Worm (Caenorhabditis elegans) whole organism, early embryonic: ENCODE data around the gene Y45F10D.14.

Source experiments
- B0310.2 ChIP-seq: sonication (generic microtip); optimal IDR thresholded peaks from 2 replicates; lab custom pipeline; 2016; ENCODE audit warnings: mild to moderate bottlenecking, missing genetic modification characterization, missing compliant biosample characterization
- F13C5.2 ChIP-seq: sonication (generic microtip); optimal IDR thresholded peaks from 2 replicates; lab custom pipeline; 2017; ENCODE audit warnings: mild to moderate bottlenecking, missing genetic modification characterization, inconsistent platforms, missing compliant biosample characterization
- aly-1 ChIP-seq: sonication (generic microtip); optimal IDR thresholded peaks from 2 replicates; lab custom pipeline; 2016; ENCODE audit warnings: missing genetic modification characterization, missing compliant biosample characterization
- ama-1 ChIP-seq: fragments of 150-350 bp; optimal IDR thresholded peaks from 2 replicates; lab custom pipeline; 2014
- ceh-13 ChIP-seq: fragments of 200-800 bp; sonication (Bioruptor generic); optimal IDR thresholded peaks from 2 replicates; lab custom pipeline; 2018; ENCODE audit warnings: mild to moderate bottlenecking, missing genetic modification characterization, missing compliant biosample characterization
- ceh-36 ChIP-seq: sonication (generic microtip); optimal IDR thresholded peaks from 2 replicates; lab custom pipeline; 2016; ENCODE audit warnings: missing genetic modification characterization, inconsistent platforms, missing compliant biosample characterization
- ets-7 ChIP-seq: sonication (generic microtip); optimal IDR thresholded peaks from 2 replicates; lab custom pipeline; 2016; ENCODE audit warnings: missing genotype, missing genetic modification characterization, missing compliant biosample characterization
- flt-1 ChIP-seq: fragments of 200-800 bp; sonication (Bioruptor generic); IDR thresholded peaks from 2 replicates; pipeline ENCODE4 v1.3.6; 2022; ENCODE audit warnings: missing genetic modification characterization, missing compliant biosample characterization
- hmbx-1 ChIP-seq: sonication (generic microtip); optimal IDR thresholded peaks from 2 replicates; lab custom pipeline; 2016; ENCODE audit warnings: mild to moderate bottlenecking, missing genetic modification characterization, missing compliant biosample characterization
- hmg-4 ChIP-seq: fragments of 200-800 bp; sonication (Bioruptor generic); optimal IDR thresholded peaks from 2 replicates; lab custom pipeline; 2018; ENCODE audit warnings: mild to moderate bottlenecking, missing genetic modification characterization, missing compliant biosample characterization
- hnd-1 ChIP-seq: sonication (generic microtip); optimal IDR thresholded peaks from 2 replicates; lab custom pipeline; 2016; ENCODE audit warnings: missing genetic modification characterization, missing compliant biosample characterization
- pes-1 ChIP-seq: fragments of 200-800 bp; sonication (Bioruptor generic); IDR thresholded peaks from 2 replicates; pipeline ENCODE4 v1.3.6; 2022; ENCODE audit warnings: missing genetic modification reagents, missing genetic modification characterization, missing compliant biosample characterization
- scrt-1 ChIP-seq: fragments of 200-800 bp; sonication (Bioruptor generic); IDR thresholded peaks from 2 replicates; pipeline ENCODE4 v1.3.6; 2022; ENCODE audit warnings: missing genetic modification characterization, missing compliant biosample characterization
- sea-1 ChIP-seq: fragments of 200-800 bp; sonication (Bioruptor generic); conservative IDR thresholded peaks from 2 replicates; pipeline ENCODE4 v1.3.6; 2022; ENCODE audit warnings: missing genetic modification characterization, missing compliant biosample characterization
- tbx-11 ChIP-seq: fragments of 200-800 bp; sonication (Bioruptor generic); IDR thresholded peaks from 2 replicates; pipeline ENCODE4 v1.3.6; 2022; ENCODE audit warnings: missing genetic modification characterization, missing compliant biosample characterization
- tbx-37 ChIP-seq: fragments of 200-800 bp; sonication (Bioruptor generic); conservative IDR thresholded peaks from 2 replicates; pipeline ENCODE4 v1.3.6; 2022; ENCODE audit warnings: missing genetic modification reagents, missing genetic modification characterization, missing compliant biosample characterization
- tra-4 ChIP-seq: sonication (generic microtip); optimal IDR thresholded peaks from 2 replicates; lab custom pipeline; 2017; ENCODE audit warnings: missing genetic modification characterization, missing compliant biosample characterization

The Y45F10D.14 gene

DNA sequence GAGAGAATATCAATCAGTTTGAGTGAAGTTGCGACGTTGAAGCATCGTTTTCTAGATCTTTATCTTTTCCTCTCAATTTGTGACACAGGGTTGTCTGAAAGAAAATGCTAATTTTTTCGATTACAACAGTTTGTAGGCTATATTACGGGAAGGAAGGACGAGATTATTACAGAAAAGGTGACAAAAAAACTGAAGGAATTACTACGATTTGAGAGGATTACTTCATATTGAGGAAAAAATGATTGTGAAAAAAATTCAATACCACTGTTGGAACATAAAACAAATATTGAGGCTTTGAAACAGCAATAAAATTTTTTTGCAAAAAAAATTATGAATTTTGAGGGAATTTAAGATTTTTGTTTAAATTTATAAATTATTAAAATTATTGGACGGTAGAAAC, at the start of gene Y45F10D.14:
Y45F10D.14 (minus strand) TSS at position 101 of the 400 bp plus-strand sequence.
- no peak for TF ChIP-seq hmg-4
- TF ChIP-seq hmbx-1 = no peak
- TF ChIP-seq flt-1 (GFP tag; lab: Robert Waterston, UW) = no peak
- TF ChIP-seq F13C5.2 (tag; lab: Kevin White, UChicago) = no peak
- TF ChIP-seq pes-1 (GFP tag; lab: Robert Waterston, UW) = no peak
- TF ChIP-seq hnd-1 (tag; lab: Kevin White, UChicago) = no peak
- no peak for TF ChIP-seq ets-7 (tag; lab: Kevin White, UChicago)
- no peak for TF ChIP-seq scrt-1 (GFP tag; lab: Robert Waterston, UW)
- no peak for TF ChIP-seq ceh-36 (tag; lab: Kevin White, UChicago)
- TF ChIP-seq B0310.2 = no peak

DNA sequence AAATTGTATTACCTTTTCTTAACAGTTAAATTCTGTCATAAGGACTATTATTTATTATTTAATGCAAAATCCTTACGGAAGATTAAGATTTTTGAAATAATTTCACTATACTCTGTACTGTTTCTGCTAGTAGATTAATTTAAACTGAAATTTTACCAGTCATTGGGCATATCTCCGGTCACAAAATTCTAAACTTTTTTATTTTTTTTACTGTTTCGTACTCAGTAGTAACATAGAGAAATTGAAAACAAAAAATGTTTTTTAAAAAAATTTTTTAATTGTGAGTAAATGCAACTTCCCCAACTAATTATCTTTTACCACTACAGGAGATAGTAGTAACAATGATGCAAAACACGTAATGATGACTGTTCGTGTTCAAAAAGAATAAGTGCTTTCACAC, 30.7 kb upstream of the Y45F10D.14 start:
- TF ChIP-seq ama-1 (lab: Kevin White, UChicago) = no peak
- TF ChIP-seq B0310.2 = no peak
- no peak for TF ChIP-seq tra-4 (tag; lab: Kevin White, UChicago)
- no peak for TF ChIP-seq pes-1 (GFP tag; lab: Robert Waterston, UW)
- no peak for TF ChIP-seq F13C5.2 (tag; lab: Kevin White, UChicago)
- TF ChIP-seq tbx-37 (GFP tag; lab: Robert Waterston, UW) = no peak
- no peak for TF ChIP-seq tbx-11 (GFP tag; lab: Robert Waterston, UW)
- no peak for TF ChIP-seq ceh-13

ce11 chrIV:13836290-13836689, 28.7 kb upstream of the Y45F10D.14 start, which contains the start of gene H08M01.1:
Gene H08M01.1 (minus strand): TSS chrIV:13836390.
- TF ChIP-seq sea-1 = no peak

DNA sequence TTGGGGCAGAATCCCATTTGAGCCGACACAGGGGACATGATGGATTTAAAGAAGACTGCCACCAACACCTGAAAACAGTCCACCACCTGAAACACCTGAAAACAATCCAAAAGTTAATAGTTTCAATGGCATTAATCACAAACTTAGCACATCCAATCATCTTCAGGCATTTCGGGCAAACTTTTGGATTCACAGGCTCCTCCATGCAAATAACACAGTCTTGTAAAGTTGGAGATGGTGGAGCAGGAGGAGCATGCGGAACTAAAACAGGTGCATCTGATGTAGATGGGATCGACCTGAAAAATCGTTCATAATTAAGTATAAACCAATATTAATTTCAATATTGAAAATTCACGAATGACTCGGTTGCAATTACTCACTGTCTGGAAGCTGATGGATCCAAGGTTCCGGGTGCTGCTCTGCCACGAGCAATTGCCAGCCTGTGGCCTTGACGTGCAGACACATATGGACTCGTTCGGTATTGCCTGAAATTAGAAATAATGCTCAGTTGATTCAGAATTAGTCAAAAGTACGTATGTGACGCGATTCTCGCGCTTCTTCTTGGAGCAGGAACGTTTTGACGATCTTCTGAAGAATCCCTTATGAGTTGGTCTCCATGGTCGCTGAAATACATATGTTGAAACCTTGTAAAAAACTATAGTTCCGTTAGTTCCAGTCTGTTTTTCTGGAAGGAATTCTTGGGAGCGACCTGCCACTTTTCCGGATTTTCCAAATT, 26.9 kb upstream of the Y45F10D.14 start:
- TF ChIP-seq scrt-1 (GFP tag; lab: Robert Waterston, UW) (no peak), aly-1 (tag; lab: Kevin White, UChicago) (no peak), ceh-13 (no peak), tbx-37 (GFP tag; lab: Robert Waterston, UW) (no peak), hmbx-1 (no peak), flt-1 (GFP tag; lab: Robert Waterston, UW) (no peak), tra-4 (tag; lab: Kevin White, UChicago) (no peak), F13C5.2 (tag; lab: Kevin White, UChicago) (no peak), hmg-4 (no peak), ceh-36 (tag; lab: Kevin White, UChicago) (no peak), B0310.2 (no peak), pes-1 (GFP tag; lab: Robert Waterston, UW) (no peak), hnd-1 (tag; lab: Kevin White, UChicago) (no peak), sea-1 (no peak), tbx-11 (GFP tag; lab: Robert Waterston, UW) (no peak), ets-7 (tag; lab: Kevin White, UChicago) (no peak), ama-1 (lab: Kevin White, UChicago) (no peak)

DNA sequence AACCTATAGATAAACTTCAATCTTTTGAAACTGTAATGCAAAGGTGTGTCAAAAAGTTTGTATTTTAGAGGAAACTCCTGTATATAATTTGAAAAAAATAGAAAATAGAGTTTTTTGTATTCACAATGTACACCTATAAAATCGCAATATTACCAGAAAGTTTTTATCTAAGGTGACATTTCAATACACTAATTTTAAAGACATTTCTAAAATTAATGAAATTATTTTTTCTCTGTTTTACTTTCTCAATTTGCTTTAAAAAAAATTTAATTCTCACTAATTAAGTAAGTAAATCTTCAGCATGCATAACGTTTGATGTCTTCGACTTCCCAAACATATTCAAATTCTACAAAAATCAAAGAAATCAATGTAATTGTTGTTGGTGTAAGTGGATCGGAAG, 20.0 kb upstream of the Y45F10D.14 start, which contains the start of gene rga-5:
rga-5 (plus strand) TSS at position 301 of the 400 bp plus-strand sequence.
- no peak for TF ChIP-seq hmg-4
- no peak for TF ChIP-seq tra-4 (tag; lab: Kevin White, UChicago)
- no peak for TF ChIP-seq flt-1 (GFP tag; lab: Robert Waterston, UW)
- no peak for TF ChIP-seq B0310.2
- no peak for TF ChIP-seq scrt-1 (GFP tag; lab: Robert Waterston, UW)
- no peak for TF ChIP-seq ama-1 (lab: Kevin White, UChicago)

ce11 chrIV:13826363-13826762, 18.7 kb upstream of the Y45F10D.14 start:
- TF ChIP-seq ets-7 (tag; lab: Kevin White, UChicago) = no peak
- no peak for TF ChIP-seq hmg-4
- no peak for TF ChIP-seq tra-4 (tag; lab: Kevin White, UChicago)
- TF ChIP-seq pes-1 (GFP tag; lab: Robert Waterston, UW) = no peak
- TF ChIP-seq tbx-11 (GFP tag; lab: Robert Waterston, UW) = no peak
- TF ChIP-seq B0310.2 = no peak

- TF ChIP-seq pes-1 (GFP tag; lab: Robert Waterston, UW) (no peak), F13C5.2 (tag; lab: Kevin White, UChicago) (no peak), hmg-4 (no peak), tra-4 (tag; lab: Kevin White, UChicago) (no peak), aly-1 (tag; lab: Kevin White, UChicago) (no peak), ets-7 (tag; lab: Kevin White, UChicago) (no peak), tbx-11 (GFP tag; lab: Robert Waterston, UW) (no peak), ama-1 (lab: Kevin White, UChicago) (no peak), B0310.2 (no peak)
Measured at ce11 chrIV:13820862-13821261, 13.2 kb upstream of the Y45F10D.14 start, which contains the start of gene Y45F10D.15. Gene Y45F10D.15 (minus strand): TSS chrIV:13820962.

DNA sequence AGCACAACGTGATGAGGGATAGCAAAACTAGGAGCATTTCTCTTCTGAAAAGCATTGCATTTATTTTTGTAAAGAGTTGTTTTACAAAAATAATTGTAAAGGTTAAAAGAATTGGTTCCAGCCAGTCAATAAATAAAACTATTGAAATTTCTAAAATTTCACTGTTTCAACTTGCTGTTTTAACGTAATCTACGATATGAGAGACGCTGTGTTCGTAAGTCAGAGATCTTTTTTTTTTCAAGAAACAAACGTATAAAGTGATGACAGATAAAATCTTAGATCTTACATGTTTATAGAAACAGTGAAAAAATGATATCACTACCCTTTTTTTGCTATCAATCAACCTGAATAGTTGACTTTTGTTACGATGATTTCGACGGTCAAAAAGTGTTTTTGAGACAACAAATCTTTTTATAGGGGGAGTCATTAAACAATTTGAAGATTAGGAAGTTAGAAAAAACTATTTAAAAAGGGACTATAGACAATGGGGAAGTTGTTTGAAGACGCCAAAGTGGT, 9.7 kb downstream of the Y45F10D.14 start, which contains the start of gene Y45F10D.6:
Y45F10D.6 (minus strand) TSS at position 51 of the 516 bp plus-strand sequence.
- TF ChIP-seq ama-1 (lab: Kevin White, UChicago) (no peak), tbx-11 (GFP tag; lab: Robert Waterston, UW) (no peak), F13C5.2 (tag; lab: Kevin White, UChicago) (no peak), aly-1 (tag; lab: Kevin White, UChicago) (no peak), ceh-36 (tag; lab: Kevin White, UChicago) (no peak), ceh-13 (no peak)
